Worm (Caenorhabditis elegans): ENCODE results near the gene gskl-1.

gskl-1 gene

ce11 chrII:10970625-10971024, 23.3 kb downstream of the gskl-1 start:
- no peak for TF ChIP-seq unc-62 (GFP tag; optimal IDR thresholded peaks at IDR 0.05)

ce11 chrII:10971677-10972076, 24.3 kb downstream of the gskl-1 start:
- TF ChIP-seq unc-62 (GFP tag; optimal IDR thresholded peaks at IDR 0.05), result no peak

- no peak for TF ChIP-seq unc-62 (GFP tag; optimal IDR thresholded peaks at IDR 0.05)
These were observed 27.9 kb downstream of the gskl-1 start, which contains the start of gene ptp-3 for ce11 chrII:10975239-10975638. Gene ptp-3 (plus strand): TSS chrII:10975539.

- no peak for TF ChIP-seq unc-62 (GFP tag; optimal IDR thresholded peaks at IDR 0.05)
These were observed 34.7 kb downstream of the gskl-1 start for ce11 chrII:10982017-10982416.

- TF ChIP-seq unc-62 (GFP tag; optimal IDR thresholded peaks at IDR 0.05), result no peak
These were observed 39.2 kb downstream of the gskl-1 start for ce11 chrII:10986461-10987090.

- no peak for TF ChIP-seq unc-62 (GFP tag; optimal IDR thresholded peaks at IDR 0.05)
These were observed 41.2 kb downstream of the gskl-1 start for ce11 chrII:10988575-10988974.

ce11 chrII:10989180-10989579, 41.8 kb downstream of the gskl-1 start:
- TF ChIP-seq unc-62 (GFP tag; optimal IDR thresholded peaks at IDR 0.05), result no peak

ce11 chrII:10990592-10990991, 43.2 kb downstream of the gskl-1 start:
- TF ChIP-seq unc-62 (GFP tag; optimal IDR thresholded peaks at IDR 0.05), result no peak

- TF ChIP-seq unc-62 (GFP tag; optimal IDR thresholded peaks at IDR 0.05), result no peak
These were observed 46.4 kb downstream of the gskl-1 start for ce11 chrII:10993607-10994229.

- TF ChIP-seq unc-62 (GFP tag; optimal IDR thresholded peaks at IDR 0.05), result no peak
These were observed 48.2 kb downstream of the gskl-1 start for ce11 chrII:10995600-10995999.
